Fruit fly (Drosophila melanogaster): Measurements from ENCODE around the gene CG34174.

CG34174 gene

dm6 chr2L:2168184-2168893, 45.7 kb upstream of the CG34174 start (continued):
- TF ChIP-seq Dll (GFP tag; IDR thresholded peaks at IDR 0.05; ENCODE audit: partially characterized antibody) (no peak), Dip3 (GFP tag; optimal IDR thresholded peaks at IDR 0.05) (no peak), CG12769 (tag; optimal IDR thresholded peaks at IDR 0.05) (peak; percentile 52), CG13775 (GFP tag; optimal IDR thresholded peaks at IDR 0.05) (no peak), CG16813 (GFP tag; IDR thresholded peaks at IDR 0.05; ENCODE audit: partially characterized antibody) (no peak), CG3281 (GFP tag; optimal IDR thresholded peaks at IDR 0.05) (peak; percentile 54), CG4282 (GFP tag; optimal IDR thresholded peaks at IDR 0.05) (no peak), dan (GFP tag; IDR thresholded peaks at IDR 0.05) (no peak), CG9932 (GFP tag; IDR thresholded peaks at IDR 0.05) (no peak), pho (GFP tag; optimal IDR thresholded peaks at IDR 0.05) (no peak), CG15269 (tag; optimal IDR thresholded peaks at IDR 0.05) (peak; percentile 46), da (GFP tag; optimal IDR thresholded peaks at IDR 0.05) (no peak), CG6854 (GFP tag; optimal IDR thresholded peaks at IDR 0.05) (no peak), Nf-YB (GFP tag; optimal IDR thresholded peaks at IDR 0.05) (peak; percentile 13), dmrt11E (tag; optimal IDR thresholded peaks at IDR 0.05) (peak; percentile 10), CG15514 (GFP tag; optimal IDR thresholded peaks at IDR 0.05) (peak; percentile 13), CG12299 (tag; optimal IDR thresholded peaks at IDR 0.05) (peak; percentile 49), CG16815 (GFP tag; optimal IDR thresholded peaks at IDR 0.05) (no peak), klu (GFP tag; IDR thresholded peaks at IDR 0.05) (no peak), toy (GFP tag; IDR thresholded peaks at IDR 0.05) (no peak), Ada2b (GFP tag; IDR thresholded peaks at IDR 0.05) (no peak), ind (GFP tag; optimal IDR thresholded peaks at IDR 0.05) (no peak), CG17912 (GFP tag; optimal IDR thresholded peaks at IDR 0.05) (peak; percentile 49), org-1 (GFP tag; optimal IDR thresholded peaks at IDR 0.05) (peak; percentile 22), CG17829 (tag; optimal IDR thresholded peaks at IDR 0.05) (no peak), chm (GFP tag; IDR thresholded peaks at IDR 0.05) (no peak), danr (GFP tag; IDR thresholded peaks at IDR 0.05) (no peak), CG7963 (GFP tag; IDR thresholded peaks at IDR 0.05; ENCODE audit: partially characterized antibody) (no peak), Mes4 (GFP tag; optimal IDR thresholded peaks at IDR 0.05) (no peak), CG1024 (GFP tag; IDR thresholded peaks at IDR 0.05) (no peak), CG18764 (GFP tag; optimal IDR thresholded peaks at IDR 0.05) (no peak), trh (GFP tag; optimal IDR thresholded peaks at IDR 0.05) (no peak), CG4424 (GFP tag; optimal IDR thresholded peaks at IDR 0.05) (no peak), ttk (GFP tag; IDR thresholded peaks at IDR 0.05) (no peak), CG5953 (GFP tag; IDR thresholded peaks at IDR 0.05) (no peak), nmo (GFP tag; optimal IDR thresholded peaks at IDR 0.05) (no peak), h (optimal IDR thresholded peaks at IDR 0.05) (no peak), D (optimal IDR thresholded peaks at IDR 0.05) (no peak), D (GFP tag; optimal IDR thresholded peaks at IDR 0.05) (no peak), Xbp1 (GFP tag; optimal IDR thresholded peaks at IDR 0.05) (no peak), Atf3 (GFP tag; optimal IDR thresholded peaks at IDR 0.05) (no peak), HLHmδ (GFP tag; optimal IDR thresholded peaks at IDR 0.05) (no peak), CG1792 (GFP tag; optimal IDR thresholded peaks at IDR 0.05) (no peak), CG1529 (GFP tag; optimal IDR thresholded peaks at IDR 0.05) (peak; percentile 17), CG8478 (optimal IDR thresholded peaks at IDR 0.05) (no peak), CG7357 (GFP tag; IDR thresholded peaks at IDR 0.05) (no peak), H15 (GFP tag; IDR thresholded peaks at IDR 0.05) (no peak), Hr39 (optimal IDR thresholded peaks at IDR 0.05) (no peak), ci (GFP tag; IDR thresholded peaks at IDR 0.05) (peak; percentile 68; the same call in 1 of the 3 replicates), CG15073 (GFP tag; optimal IDR thresholded peaks at IDR 0.05) (no peak), unpg (GFP tag; optimal IDR thresholded peaks at IDR 0.05) (peak; percentile 33), CG12104 (GFP tag; optimal IDR thresholded peaks at IDR 0.05) (no peak), ash1 (GFP tag; optimal IDR thresholded peaks at IDR 0.05) (no peak)

All from whole organism, embryonic.